Worm (Caenorhabditis elegans) whole organism, early embryonic: ENCODE data around the gene Y54G11A.1.

Source experiments
- B0310.2 ChIP-seq: sonication (generic microtip); optimal IDR thresholded peaks from 2 replicates; lab custom pipeline; 2016; ENCODE audit warnings: mild to moderate bottlenecking, missing genetic modification characterization, missing compliant biosample characterization
- F13C5.2 ChIP-seq: sonication (generic microtip); optimal IDR thresholded peaks from 2 replicates; lab custom pipeline; 2017; ENCODE audit warnings: mild to moderate bottlenecking, missing genetic modification characterization, inconsistent platforms, missing compliant biosample characterization
- aly-1 ChIP-seq: sonication (generic microtip); optimal IDR thresholded peaks from 2 replicates; lab custom pipeline; 2016; ENCODE audit warnings: missing genetic modification characterization, missing compliant biosample characterization
- ama-1 ChIP-seq: fragments of 150-350 bp; optimal IDR thresholded peaks from 2 replicates; lab custom pipeline; 2014
- ceh-13 ChIP-seq: fragments of 200-800 bp; sonication (Bioruptor generic); optimal IDR thresholded peaks from 2 replicates; lab custom pipeline; 2018; ENCODE audit warnings: mild to moderate bottlenecking, missing genetic modification characterization, missing compliant biosample characterization
- ceh-36 ChIP-seq: sonication (generic microtip); optimal IDR thresholded peaks from 2 replicates; lab custom pipeline; 2016; ENCODE audit warnings: missing genetic modification characterization, inconsistent platforms, missing compliant biosample characterization
- ets-7 ChIP-seq: sonication (generic microtip); optimal IDR thresholded peaks from 2 replicates; lab custom pipeline; 2016; ENCODE audit warnings: missing genotype, missing genetic modification characterization, missing compliant biosample characterization
- pes-1 ChIP-seq: fragments of 200-800 bp; sonication (Bioruptor generic); IDR thresholded peaks from 2 replicates; pipeline ENCODE4 v1.3.6; 2022; ENCODE audit warnings: missing genetic modification reagents, missing genetic modification characterization, missing compliant biosample characterization
- tbx-11 ChIP-seq: fragments of 200-800 bp; sonication (Bioruptor generic); IDR thresholded peaks from 2 replicates; pipeline ENCODE4 v1.3.6; 2022; ENCODE audit warnings: missing genetic modification characterization, missing compliant biosample characterization
- tbx-37 ChIP-seq: fragments of 200-800 bp; sonication (Bioruptor generic); conservative IDR thresholded peaks from 2 replicates; pipeline ENCODE4 v1.3.6; 2022; ENCODE audit warnings: missing genetic modification reagents, missing genetic modification characterization, missing compliant biosample characterization

- TF ChIP-seq F13C5.2 = no peak
- no peak for TF ChIP-seq ama-1
- TF ChIP-seq tbx-37 (GFP tag; lab: Robert Waterston, UW) = no peak
- TF ChIP-seq B0310.2 (tag; lab: Kevin White, UChicago) = no peak
- TF ChIP-seq ceh-36 = no peak
- no peak for TF ChIP-seq ets-7 (tag; lab: Kevin White, UChicago)
- TF ChIP-seq aly-1 = no peak
- no peak for TF ChIP-seq pes-1 (GFP tag; lab: Robert Waterston, UW)
- TF ChIP-seq tbx-11 (GFP tag; lab: Robert Waterston, UW) = no peak
- no peak for TF ChIP-seq ceh-13 (GFP tag; lab: Kevin White, UChicago)
Measured at ce11 chrII:14218142-14218541, 50.9 kb downstream of the Y54G11A.1 start.
